Worm (Caenorhabditis elegans) whole organism, L4 larva: ENCODE results near the gene hrg-1.

Experiments used
- F26F4.8 ChIP-seq: fragments of 200-800 bp; sonication (Bioruptor generic); conservative IDR thresholded peaks from 2 replicates; pipeline ENCODE4 v1.3.6; 2022; ENCODE audit warnings: missing genetic modification characterization, missing compliant biosample characterization
- F44E2.7 ChIP-seq: fragments of 200-800 bp; sonication (Bioruptor generic); IDR thresholded peaks from 2 replicates; pipeline ENCODE4 v2.1.2; 2022; ENCODE audit warnings: missing genetic modification characterization, missing compliant biosample characterization
- F49E8.2 ChIP-seq: sonication (generic microtip); optimal IDR thresholded peaks from 2 replicates; lab custom pipeline; 2016; ENCODE audit warnings: missing compliant biosample characterization, mild to moderate bottlenecking, missing genetic modification characterization, borderline replicate concordance
- R02D3.7 ChIP-seq: fragments of 150-350 bp; sonication (generic microtip); optimal IDR thresholded peaks from 3 replicates; lab custom pipeline; 2014; ENCODE audit warnings: missing biosample characterization, missing genetic modification characterization
- T26A8.4 ChIP-seq: fragments of 200-800 bp; sonication (Bioruptor generic); IDR thresholded peaks from 2 replicates; pipeline ENCODE4 v1.3.6; 2022; ENCODE audit warnings: missing genetic modification characterization, missing compliant biosample characterization
- Y105C5A.15 ChIP-seq: fragments of 200-800 bp; sonication (Bioruptor generic); IDR thresholded peaks from 2 replicates; pipeline ENCODE4 v1.3.6; 2022; ENCODE audit warnings: missing genetic modification characterization, missing compliant biosample characterization
- Y48G9A.11 ChIP-seq: fragments of 200-800 bp; sonication (Bioruptor generic); IDR thresholded peaks from 2 replicates; pipeline ENCODE4 v1.3.6; 2022; ENCODE audit warnings: missing genetic modification reagents, missing genetic modification characterization, missing compliant biosample characterization
- aly-2 ChIP-seq: sonication (generic microtip); optimal IDR thresholded peaks from 2 replicates; lab custom pipeline; 2018; ENCODE audit warnings: missing biosample characterization, missing genetic modification characterization
- ama-1 ChIP-seq: fragments of 150-350 bp; optimal IDR thresholded peaks from 2 replicates; lab custom pipeline; 2014; ENCODE audit warnings: inconsistent platforms, mixed read lengths
- attf-4 ChIP-seq: sonication (generic microtip); optimal IDR thresholded peaks from 3 replicates; lab custom pipeline; 2017; ENCODE audit warnings: missing biosample characterization, missing genetic modification characterization
- ceh-20 ChIP-seq: fragments of 200-800 bp; sonication (Bioruptor generic); IDR thresholded peaks from 2 replicates; pipeline ENCODE4 v1.3.6; 2022; ENCODE audit warnings: missing genetic modification reagents, missing genetic modification characterization, missing compliant biosample characterization
- ceh-28 ChIP-seq: fragments of 150-350 bp; optimal IDR thresholded peaks from 2 replicates; lab custom pipeline; 2014; ENCODE audit warnings: missing biosample characterization, missing genetic modification reagents, missing genetic modification characterization
- ceh-32 ChIP-seq: sonication (generic microtip); optimal IDR thresholded peaks from 2 replicates; lab custom pipeline; 2016; ENCODE audit warnings: mild to moderate bottlenecking, missing genetic modification characterization, missing compliant biosample characterization; ENCODE audit not compliant: poor library complexity
- ceh-62 ChIP-seq: sonication (generic microtip); optimal IDR thresholded peaks from 2 replicates; lab custom pipeline; 2017; ENCODE audit warnings: missing biosample characterization, missing genetic modification characterization
- cey-2 ChIP-seq: sonication (generic microtip); optimal IDR thresholded peaks from 3 replicates; lab custom pipeline; 2017; ENCODE audit warnings: missing genetic modification characterization, mild to moderate bottlenecking, missing compliant biosample characterization, antibody characterized with exemption, borderline replicate concordance; ENCODE audit not compliant: insufficient read depth
- daf-12 ChIP-seq: fragments of 150-350 bp; optimal IDR thresholded peaks from 2 replicates; lab custom pipeline; 2014; ENCODE audit warnings: missing biosample characterization, missing genetic modification reagents, missing genetic modification characterization
- dmd-8 ChIP-seq: fragments of 200-800 bp; sonication (Bioruptor generic); IDR thresholded peaks from 2 replicates; pipeline ENCODE4 v1.3.6; 2022; ENCODE audit warnings: missing genetic modification characterization, missing compliant biosample characterization
- dpl-1 ChIP-seq: fragments of 150-350 bp; optimal IDR thresholded peaks from 2 replicates; lab custom pipeline; 2014; ENCODE audit warnings: missing biosample characterization, missing genetic modification reagents, missing genetic modification characterization
- duxl-1 ChIP-seq: sonication (generic microtip); optimal IDR thresholded peaks from 2 replicates; lab custom pipeline; 2016; ENCODE audit warnings: mild to moderate bottlenecking, missing genetic modification characterization, moderate library complexity, missing compliant biosample characterization; ENCODE audit not compliant: poor library complexity
- egl-27 ChIP-seq: sonication (generic microtip); optimal IDR thresholded peaks from 3 replicates; lab custom pipeline; 2017; ENCODE audit warnings: missing biosample characterization, missing genetic modification reagents, missing genetic modification characterization
- egl-43 ChIP-seq: fragments of 200-800 bp; sonication (Bioruptor generic); IDR thresholded peaks from 2 replicates; pipeline ENCODE4 v1.3.6; 2022; ENCODE audit warnings: missing genetic modification reagents, missing genetic modification characterization, missing compliant biosample characterization
- hlh-11 ChIP-seq: fragments of 200-800 bp; sonication (Bioruptor generic); optimal IDR thresholded peaks from 2 replicates; lab custom pipeline; 2018; ENCODE audit warnings: mild to moderate bottlenecking, missing genetic modification characterization, missing compliant biosample characterization
- hlh-30 ChIP-seq: sonication (generic microtip); optimal IDR thresholded peaks from 2 replicates; lab custom pipeline; 2017; ENCODE audit warnings: antibody characterized with exemption, mild to moderate bottlenecking, missing genetic modification characterization, missing compliant biosample characterization; ENCODE audit not compliant: insufficient read depth
- hmg-1.1 ChIP-seq: fragments of 200-800 bp; sonication (Bioruptor generic); IDR thresholded peaks from 2 replicates; pipeline ENCODE4 v1.3.6; 2022; ENCODE audit warnings: missing genetic modification reagents, missing genetic modification characterization, missing compliant biosample characterization
- jun-1 ChIP-seq: fragments of 150-350 bp; optimal IDR thresholded peaks from 2 replicates; lab custom pipeline; 2014; ENCODE audit warnings: missing biosample characterization, missing genetic modification reagents, missing genetic modification characterization
- lin-15B ChIP-seq: fragments of 150-350 bp; sonication (generic microtip); optimal IDR thresholded peaks from 3 replicates; lab custom pipeline; 2014; ENCODE audit warnings: missing biosample characterization, missing genetic modification characterization
- lir-3 ChIP-seq: sonication (generic microtip); optimal IDR thresholded peaks from 2 replicates; lab custom pipeline; 2016; ENCODE audit warnings: mild to moderate bottlenecking, missing genetic modification characterization, missing compliant biosample characterization
- mdl-1 ChIP-seq, 2 experiments: fragments of 150-350 bp in 1 of 2; sonication (generic microtip) in 1 of 2; optimal IDR thresholded peaks; 2 replicates each; lab custom pipeline; 2014 to 2017; ENCODE audit warnings: missing biosample characterization in 2 of 2, missing genetic modification characterization in 2 of 2
- mdt-29 ChIP-seq: fragments of 200-800 bp; sonication (Bioruptor generic); IDR thresholded peaks from 2 replicates; pipeline ENCODE4 v1.3.6; 2022; ENCODE audit warnings: missing genetic modification reagents, missing genetic modification characterization, missing compliant biosample characterization
- mep-1 ChIP-seq: fragments of 150-350 bp; sonication (generic microtip); optimal IDR thresholded peaks from 3 replicates; lab custom pipeline; 2014; ENCODE audit warnings: missing biosample characterization, missing genetic modification characterization
- nhr-11 ChIP-seq: fragments of 150-350 bp; optimal IDR thresholded peaks from 2 replicates; lab custom pipeline; 2014; ENCODE audit warnings: missing biosample characterization, missing genetic modification characterization
- nhr-111 ChIP-seq: fragments of 200-800 bp; sonication (Bioruptor generic); optimal IDR thresholded peaks from 2 replicates; lab custom pipeline; 2018; ENCODE audit warnings: mild to moderate bottlenecking, missing genetic modification characterization, missing compliant biosample characterization
- nhr-237 ChIP-seq: sonication (generic microtip); optimal IDR thresholded peaks from 2 replicates; lab custom pipeline; 2017; ENCODE audit warnings: missing biosample characterization, missing genetic modification characterization
- nhr-25 ChIP-seq: sonication (generic microtip); optimal IDR thresholded peaks from 2 replicates; lab custom pipeline; 2017; ENCODE audit warnings: missing genetic modification characterization, mild to moderate bottlenecking, missing compliant biosample characterization, antibody characterized with exemption, moderate library complexity, borderline replicate concordance; ENCODE audit not compliant: insufficient read depth
- nhr-42 ChIP-seq: fragments of 200-800 bp; sonication (Bioruptor generic); IDR thresholded peaks from 2 replicates; pipeline ENCODE4 v1.3.6; 2022; ENCODE audit warnings: missing genetic modification characterization, missing compliant biosample characterization
- nhr-6 ChIP-seq: fragments of 150-350 bp; optimal IDR thresholded peaks from 2 replicates; lab custom pipeline; 2014; ENCODE audit warnings: missing biosample characterization, missing genetic modification characterization
- nhr-76 ChIP-seq: fragments of 150-350 bp; optimal IDR thresholded peaks from 2 replicates; lab custom pipeline; 2014; ENCODE audit warnings: missing biosample characterization, missing genetic modification characterization
- nhr-77 ChIP-seq: fragments of 150-350 bp; optimal IDR thresholded peaks from 2 replicates; lab custom pipeline; 2014; ENCODE audit warnings: missing biosample characterization, missing genetic modification characterization
- php-3 ChIP-seq: fragments of 200-800 bp; sonication (Bioruptor generic); IDR thresholded peaks from 2 replicates; pipeline ENCODE4 v1.3.6; 2022; ENCODE audit warnings: missing genetic modification reagents, missing genetic modification characterization, missing compliant biosample characterization
- pqm-1 ChIP-seq: sonication (generic microtip); optimal IDR thresholded peaks from 2 replicates; lab custom pipeline; 2017; ENCODE audit warnings: missing biosample characterization, missing genetic modification characterization
- sdz-12 ChIP-seq: fragments of 200-800 bp; sonication (Bioruptor generic); optimal IDR thresholded peaks from 2 replicates; lab custom pipeline; 2018; ENCODE audit warnings: mild to moderate bottlenecking, missing genetic modification characterization, missing compliant biosample characterization
- set-16 ChIP-seq: fragments of 200-800 bp; sonication (Bioruptor generic); IDR thresholded peaks from 2 replicates; pipeline ENCODE4 v1.3.6; 2022; ENCODE audit warnings: missing genetic modification reagents, missing genetic modification characterization, missing compliant biosample characterization
- spr-1 ChIP-seq: sonication (generic microtip); optimal IDR thresholded peaks from 2 replicates; lab custom pipeline; 2016; ENCODE audit warnings: mild to moderate bottlenecking, missing genetic modification characterization, missing compliant biosample characterization
- unc-130 ChIP-seq: sonication (generic microtip); optimal IDR thresholded peaks from 2 replicates; lab custom pipeline; 2016; ENCODE audit warnings: missing genetic modification reagents, missing genetic modification characterization, missing compliant biosample characterization
- unc-39 ChIP-seq: sonication (generic microtip); optimal IDR thresholded peaks from 2 replicates; lab custom pipeline; 2017; ENCODE audit warnings: missing biosample characterization, missing genetic modification characterization
- unc-62 ChIP-seq, 3 experiments: fragments of 150-350 bp in 1 of 3; sonication (generic microtip); optimal IDR thresholded peaks in 2 of 3; peaks in 1 of 3; 1 replicate in 1 of 3; 2 replicates in 2 of 3; lab custom pipeline; 2014 to 2017; ENCODE audit warnings: missing biosample characterization in 3 of 3, missing genetic modification characterization in 3 of 3, missing genetic modification reagents in 3 of 3, missing genotype in 1 of 3
- vab-7 ChIP-seq: fragments of 200-800 bp; sonication (Bioruptor generic); IDR thresholded peaks from 2 replicates; pipeline ENCODE4 v1.3.6; 2022; ENCODE audit warnings: missing genetic modification reagents, missing genetic modification characterization, missing compliant biosample characterization
- zag-1 ChIP-seq: fragments of 150-350 bp; optimal IDR thresholded peaks from 2 replicates; lab custom pipeline; 2014; ENCODE audit warnings: missing biosample characterization, missing genetic modification characterization
- zfp-2 ChIP-seq: sonication (generic microtip); optimal IDR thresholded peaks from 2 replicates; lab custom pipeline; 2016; ENCODE audit warnings: mild to moderate bottlenecking, missing genetic modification characterization, missing compliant biosample characterization
- zfp-3 ChIP-seq: fragments of 200-800 bp; sonication (Bioruptor generic); conservative IDR thresholded peaks from 2 replicates; pipeline ENCODE4 v1.3.6; 2022; ENCODE audit warnings: missing genetic modification reagents, missing genetic modification characterization, missing compliant biosample characterization
- ztf-7 ChIP-seq: fragments of 150-350 bp; optimal IDR thresholded peaks from 2 replicates; lab custom pipeline; 2014; ENCODE audit warnings: missing biosample characterization, missing genetic modification characterization

The hrg-1 gene

ce11 chrX:3969980-3970403 is 46.0 kb downstream of the hrg-1 start (continued):
- peak; percentile 46 for TF ChIP-seq nhr-25 (tag; lab: Kevin White, UChicago)
- TF ChIP-seq ceh-62 (tag; lab: Kevin White, UChicago) = no peak
- TF ChIP-seq F49E8.2 = peak; percentile 65
- TF ChIP-seq Y105C5A.15 (GFP tag; lab: Robert Waterston, UW) = peak; percentile 45; the same call in 1 of the 2 replicates
- peak in 1 of 2 experiments; percentile 87 for TF ChIP-seq unc-62 (GFP tag; optimal IDR thresholded peaks at IDR 0.05 in 1 of 2; lab: Kevin White, UChicago)
- TF ChIP-seq unc-62 (tag; optimal IDR thresholded peaks at IDR 0.05; lab: Kevin White, UChicago) = no peak
- peak; percentile 72 for TF ChIP-seq nhr-11 (tag; lab: Kevin White, UChicago)
- TF ChIP-seq pqm-1 = no peak
- TF ChIP-seq hlh-11 (tag; lab: Kevin White, UChicago) = peak; percentile 76
- TF ChIP-seq lir-3 = peak; percentile 10
- TF ChIP-seq Y48G9A.11 (GFP tag; lab: Robert Waterston, UW) = peak; percentile 83
- peak; percentile 79 for TF ChIP-seq ceh-20 (GFP tag; lab: Robert Waterston, UW)
- peak; percentile 62 for TF ChIP-seq unc-130 (GFP tag; lab: Kevin White, UChicago)
- no peak for TF ChIP-seq ceh-32 (tag; lab: Kevin White, UChicago)
- no peak for TF ChIP-seq jun-1 (tag; lab: Kevin White, UChicago)
- no peak for TF ChIP-seq egl-27 (tag; lab: Kevin White, UChicago)
- no peak for TF ChIP-seq cey-2
- no peak for TF ChIP-seq daf-12 (tag; lab: Kevin White, UChicago)
- peak; percentile 88 for TF ChIP-seq vab-7 (GFP tag; lab: Robert Waterston, UW)
- peak; percentile 66; the same call in 1 of the 2 replicates for TF ChIP-seq php-3 (GFP tag; lab: Robert Waterston, UW)
- no peak for TF ChIP-seq ama-1 (lab: Kevin White, UChicago)
- peak; percentile 71 for TF ChIP-seq hlh-30 (tag; lab: Kevin White, UChicago)
- TF ChIP-seq mdt-29 (GFP tag; lab: Robert Waterston, UW) = peak; percentile 78
- TF ChIP-seq mep-1 = peak; percentile 88
- TF ChIP-seq attf-4 (tag; lab: Kevin White, UChicago) = no peak
- TF ChIP-seq ceh-28 (tag; lab: Kevin White, UChicago) = no peak
- TF ChIP-seq nhr-42 = peak; percentile 88
- no peak for TF ChIP-seq lin-15B (tag; lab: Kevin White, UChicago)
- TF ChIP-seq nhr-111 = peak; percentile 50
- TF ChIP-seq nhr-6 (tag; lab: Kevin White, UChicago) = peak; percentile 63
- peak; percentile 39 for TF ChIP-seq spr-1 (tag; lab: Kevin White, UChicago)
- TF ChIP-seq T26A8.4 = peak; percentile 83
- TF ChIP-seq F26F4.8 (GFP tag; lab: Robert Waterston, UW) = 0 out of 2 replicates have a peak, but pooled peaks have one; percentile 68
- TF ChIP-seq zag-1 = no peak
- peak; percentile 66 for TF ChIP-seq set-16 (GFP tag; lab: Robert Waterston, UW)
- TF ChIP-seq zfp-2 (tag; lab: Kevin White, UChicago) = no peak
- TF ChIP-seq ztf-7 (tag; lab: Kevin White, UChicago) = peak; percentile 14
- TF ChIP-seq F44E2.7 (GFP tag; lab: Robert Waterston, UW) = peak; percentile 88; the same call in 1 of the 2 replicates
- TF ChIP-seq hmg-1.1 (GFP tag; lab: Robert Waterston, UW) = peak; percentile 94
- TF ChIP-seq R02D3.7 (tag; lab: Kevin White, UChicago) = no peak
- TF ChIP-seq unc-39 (tag; lab: Kevin White, UChicago) = no peak
- peak; percentile 66 for TF ChIP-seq nhr-77 (tag; lab: Kevin White, UChicago)
- TF ChIP-seq nhr-237 (tag; lab: Kevin White, UChicago) = no peak
- TF ChIP-seq duxl-1 (tag; lab: Kevin White, UChicago) = peak; percentile 79
- peak; percentile 78; the same call in 1 of the 2 replicates for TF ChIP-seq zfp-3
- peak; percentile 26 for TF ChIP-seq dpl-1 (GFP tag; lab: Kevin White, UChicago)
- peak; percentile 84 for TF ChIP-seq dmd-8 (GFP tag; lab: Robert Waterston, UW)
- TF ChIP-seq egl-43 (GFP tag; lab: Robert Waterston, UW) = peak; percentile 97
- no peak for TF ChIP-seq aly-2 (tag; lab: Kevin White, UChicago)
- TF ChIP-seq sdz-12 (GFP tag; lab: Kevin White, UChicago) = peak; percentile 69
- no peak for TF ChIP-seq nhr-76 (tag; lab: Kevin White, UChicago)
- peak in 1 of 2 experiments; percentile 78 for TF ChIP-seq mdl-1 (tag; optimal IDR thresholded peaks at IDR 0.05; lab: Kevin White, UChicago)
